Fruit fly (Drosophila melanogaster): ENCODE data around the gene GstO1.

Gene GstO1

DNA sequence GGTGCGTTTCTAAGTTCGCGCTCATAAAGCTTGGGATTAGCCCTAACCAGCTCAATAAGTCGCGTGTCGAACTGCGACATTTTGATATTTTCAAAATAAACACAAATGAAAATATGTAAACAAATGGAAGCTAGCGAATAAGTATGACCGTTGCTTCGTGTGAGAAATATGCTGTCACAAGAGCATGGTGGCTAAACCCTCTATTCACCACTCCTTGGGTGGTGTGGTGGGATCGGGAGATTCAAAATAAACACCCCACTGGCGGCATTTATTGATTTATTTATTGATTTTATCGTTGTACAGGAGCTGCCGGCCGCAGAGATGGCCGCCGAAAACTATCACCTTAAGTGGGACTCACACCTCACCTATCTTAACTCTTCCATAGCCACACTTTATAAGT is 9.9 kb downstream of the GstO1 start, which contains the start of gene CG6683 (continued):
- TF ChIP-seq CG15696 (tag; optimal IDR thresholded peaks at IDR 0.05) (no peak), CG9797 (GFP tag; optimal IDR thresholded peaks at IDR 0.05) (peak; percentile 66), Lim3 (GFP tag; IDR thresholded peaks at IDR 0.05) (no peak), CG3065 (GFP tag; optimal IDR thresholded peaks at IDR 0.05) (no peak), wdn (GFP tag; IDR thresholded peaks at IDR 0.05) (no peak), slp2 (GFP tag; optimal IDR thresholded peaks at IDR 0.05) (no peak), CG1529 (GFP tag; optimal IDR thresholded peaks at IDR 0.05) (no peak), Optix (GFP tag; IDR thresholded peaks at IDR 0.05) (no peak)

DNA sequence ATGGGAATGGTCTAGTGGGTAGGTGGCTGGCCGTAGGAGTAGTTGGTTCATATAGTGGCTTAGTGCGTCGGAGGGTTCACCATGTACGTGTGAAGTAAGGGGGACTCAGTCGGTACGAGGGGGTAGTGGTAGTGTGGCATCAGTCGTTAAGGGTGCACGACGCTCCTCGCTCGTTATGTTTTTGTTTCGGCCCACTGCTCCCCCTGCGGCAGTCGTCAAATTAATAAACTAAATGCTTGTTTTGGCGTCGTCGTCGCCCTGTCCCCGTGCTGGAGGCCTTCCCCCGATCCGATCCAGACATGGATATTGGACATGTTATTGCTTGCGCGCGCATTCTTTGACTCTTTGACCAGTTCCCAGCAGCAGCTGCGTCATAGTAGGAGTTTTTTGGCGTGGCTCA is 11.4 kb downstream of the GstO1 start:
- TF ChIP-seq CG10274 (GFP tag; optimal IDR thresholded peaks at IDR 0.05) (no peak), CG15011 (GFP tag; optimal IDR thresholded peaks at IDR 0.05) (no peak), CG13123 (GFP tag; optimal IDR thresholded peaks at IDR 0.05) (no peak), CG13894 (tag; optimal IDR thresholded peaks at IDR 0.05) (peak; percentile 52), CTCF (GFP tag; optimal IDR thresholded peaks at IDR 0.05) (no peak), Med (GFP tag) (peak; percentile 72), bsh (GFP tag; optimal IDR thresholded peaks at IDR 0.05) (no peak), Adf1 (GFP tag; IDR thresholded peaks at IDR 0.05) (peak; percentile 16; the same call in 1 of the 2 replicates), cwo (GFP tag; optimal IDR thresholded peaks at IDR 0.05) (no peak), Myb (GFP tag; optimal IDR thresholded peaks at IDR 0.05) (no peak), CG31224 (GFP tag; IDR thresholded peaks at IDR 0.05) (no peak), Deaf1 (tag; optimal IDR thresholded peaks at IDR 0.05) (peak; percentile 54), ewg (GFP tag; optimal IDR thresholded peaks at IDR 0.05) (peak; percentile 40), CG10565 (GFP tag; optimal IDR thresholded peaks at IDR 0.05) (no peak), crol (GFP tag; IDR thresholded peaks at IDR 0.05) (peak; percentile 86), seq (GFP tag; IDR thresholded peaks at IDR 0.05) (0 out of 2 replicates have a peak, but pooled peaks have one; percentile 31), caup (GFP tag; optimal IDR thresholded peaks at IDR 0.05; ENCODE audit: severe bottlenecking) (no peak), CG10431 (GFP tag; optimal IDR thresholded peaks at IDR 0.05) (peak; percentile 28), Hey (tag; optimal IDR thresholded peaks at IDR 0.05) (peak; percentile 4), abd-A (tag; optimal IDR thresholded peaks at IDR 0.05) (peak; percentile 74), gem (tag; optimal IDR thresholded peaks at IDR 0.05) (no peak), Rfx (GFP tag; IDR thresholded peaks at IDR 0.05) (peak; percentile 6; the same call in 1 of the 2 replicates), gt (GFP tag; IDR thresholded peaks at IDR 0.05) (no peak), CG15514 (GFP tag; optimal IDR thresholded peaks at IDR 0.05) (no peak), Usf (GFP tag; optimal IDR thresholded peaks at IDR 0.05) (no peak), fru (optimal IDR thresholded peaks at IDR 0.05) (no peak), MTF-1 (GFP tag; optimal IDR thresholded peaks at IDR 0.05; ENCODE audit: borderline replicate concordance) (no peak), CG3726 (GFP tag; IDR thresholded peaks at IDR 0.05) (no peak), CG18599 (GFP tag; optimal IDR thresholded peaks at IDR 0.05) (peak; percentile 41), pzg (GFP tag; optimal IDR thresholded peaks at IDR 0.05) (peak; percentile 7), CG6765 (GFP tag; optimal IDR thresholded peaks at IDR 0.05) (peak; percentile 23), scrt (GFP tag; optimal IDR thresholded peaks at IDR 0.05) (no peak), zfh2 (GFP tag; optimal IDR thresholded peaks at IDR 0.05) (no peak), phol (tag; optimal IDR thresholded peaks at IDR 0.05) (no peak), CG6813 (GFP tag; optimal IDR thresholded peaks at IDR 0.05) (no peak), CG11247 (GFP tag; IDR thresholded peaks at IDR 0.05) (no peak), bbx (GFP tag; IDR thresholded peaks at IDR 0.05; ENCODE audit: partially characterized antibody) (0 out of 2 replicates have a peak, but pooled peaks have one; percentile 7), sim (GFP tag; IDR thresholded peaks at IDR 0.05) (0 out of 2 replicates have a peak, but pooled peaks have one; percentile 12), CG5953 (GFP tag; IDR thresholded peaks at IDR 0.05) (no peak), grau (tag; optimal IDR thresholded peaks at IDR 0.05) (no peak), MBD-R2 (GFP tag; IDR thresholded peaks at IDR 0.05) (no peak), tll (GFP tag; optimal IDR thresholded peaks at IDR 0.05) (no peak)

All from whole organism, embryonic.